Worm (Caenorhabditis elegans) whole organism, L2 larva: ENCODE data around the gene C50D2.10.
"Not testable (repeated sequence)": the region's sequence is repeated elsewhere in the genome, so short reads cannot be mapped to it uniquely, and the experiment has no call there.

ENCODE experiments used
- blmp-1 ChIP-seq: sonication (generic microtip); optimal IDR thresholded peaks from 2 replicates; lab custom pipeline; 2017; ENCODE audit warnings: missing genetic modification characterization, mild to moderate bottlenecking, missing compliant biosample characterization, antibody characterized with exemption, moderate library complexity; ENCODE audit not compliant: insufficient read depth
- ceh-82 ChIP-seq: fragments of 150-350 bp; optimal IDR thresholded peaks from 2 replicates; lab custom pipeline; 2014; ENCODE audit warnings: missing biosample characterization, missing genetic modification characterization
- lin-13 ChIP-seq: fragments of 150-350 bp; optimal IDR thresholded peaks from 2 replicates; lab custom pipeline; 2014; ENCODE audit warnings: missing biosample characterization, missing genetic modification reagents, missing genetic modification characterization
- lsy-2 ChIP-seq, 2 experiments: fragments of 150-350 bp in 1 of 2; sonication (generic microtip) in 1 of 2; optimal IDR thresholded peaks; 2 replicates each; lab custom pipeline; 2014 to 2017; ENCODE audit warnings: missing biosample characterization in 2 of 2, missing genetic modification characterization in 2 of 2
- mab-5 ChIP-seq: fragments of 150-350 bp; optimal IDR thresholded peaks from 2 replicates; lab custom pipeline; 2014; ENCODE audit warnings: missing biosample characterization, missing genetic modification characterization
- nhr-6 ChIP-seq: fragments of 150-350 bp; optimal IDR thresholded peaks from 2 replicates; lab custom pipeline; 2014; ENCODE audit warnings: missing biosample characterization, missing genetic modification characterization
- peb-1 ChIP-seq: fragments of 150-350 bp; optimal IDR thresholded peaks from 2 replicates; lab custom pipeline; 2014; ENCODE audit warnings: missing biosample characterization, missing genetic modification characterization
- unc-62 ChIP-seq: fragments of 150-350 bp; optimal IDR thresholded peaks from 2 replicates; lab custom pipeline; 2014; ENCODE audit warnings: missing biosample characterization, missing genetic modification reagents, missing genetic modification characterization
- zag-1 ChIP-seq: fragments of 150-350 bp; optimal IDR thresholded peaks from 2 replicates; lab custom pipeline; 2014; ENCODE audit warnings: missing biosample characterization, missing genetic modification characterization

DNA sequence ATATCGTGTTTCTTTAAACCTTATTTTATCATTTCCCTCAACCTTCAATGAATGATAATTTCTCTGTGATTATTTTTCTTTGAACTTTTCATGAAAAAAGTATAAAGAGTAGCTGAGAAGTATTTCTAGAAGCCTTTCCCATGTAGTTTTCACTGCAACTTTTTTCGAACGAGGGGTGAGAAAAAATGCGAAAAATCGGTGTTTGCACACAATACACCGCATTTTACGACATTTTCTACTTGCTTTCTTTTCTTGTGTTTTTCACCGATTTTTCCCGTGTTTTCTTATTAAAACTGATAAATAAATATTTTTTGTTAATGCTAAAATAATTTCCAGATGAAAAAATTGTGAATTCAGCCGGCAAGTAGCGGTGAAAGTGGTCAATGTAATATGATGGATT is at the start of gene C50D2.10:
- not testable (repeated sequence) for TF ChIP-seq mab-5 (tag; lab: Kevin White, UChicago); nhr-6 (tag; lab: Kevin White, UChicago); peb-1; blmp-1 (tag; lab: Kevin White, UChicago); zag-1 (tag; lab: Kevin White, UChicago); unc-62 (GFP tag; lab: Kevin White, UChicago); lsy-2 (tag; optimal IDR thresholded peaks at IDR 0.05; lab: Kevin White, UChicago); ceh-82 (tag; lab: Kevin White, UChicago); lin-13 (GFP tag; lab: Kevin White, UChicago)
